Worm (Caenorhabditis elegans): ENCODE data around the gene F53A2.11.

DNA sequence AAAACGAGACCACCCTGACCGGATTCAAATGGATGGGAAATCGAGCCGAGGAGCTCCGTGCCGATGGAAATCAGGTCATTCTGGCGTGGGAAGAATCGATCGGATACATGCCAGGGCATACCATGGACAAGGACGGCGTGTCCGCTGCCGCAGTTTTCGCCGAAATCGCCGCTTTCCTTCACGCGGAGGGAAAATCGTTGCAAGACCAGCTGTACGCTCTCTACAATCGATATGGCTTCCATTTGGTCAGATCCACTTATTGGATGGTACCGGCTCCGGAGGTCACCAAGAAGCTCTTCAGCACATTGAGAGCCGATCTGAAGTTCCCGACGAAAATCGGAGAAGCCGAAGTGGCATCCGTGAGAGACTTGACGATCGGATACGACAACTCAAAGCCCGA is 20.5 kb downstream of the F53A2.11 start:
- TF ChIP-seq ama-1 (optimal IDR thresholded peaks at IDR 0.05) (no peak), F13H6.1 (tag; optimal IDR thresholded peaks at IDR 0.05) (no peak), syd-9 (tag; optimal IDR thresholded peaks at IDR 0.05) (no peak), fkh-10 (GFP tag; optimal IDR thresholded peaks at IDR 0.05) (no peak), lin-11 (tag; optimal IDR thresholded peaks at IDR 0.05) (no peak), hlh-15 (tag; optimal IDR thresholded peaks at IDR 0.05) (no peak), nfya-1 (tag; optimal IDR thresholded peaks at IDR 0.05) (no peak), hlh-13 (GFP tag; optimal IDR thresholded peaks at IDR 0.05) (no peak), elt-2 (tag; optimal IDR thresholded peaks at IDR 0.05) (no peak), nhr-11 (tag; optimal IDR thresholded peaks at IDR 0.05) (no peak)
